Worm (Caenorhabditis elegans) whole organism, L1 larva: ENCODE measurements around the gene C08E8.3.

Experiments used
- C04F5.9 ChIP-seq: sonication (generic microtip); optimal IDR thresholded peaks from 2 replicates; lab custom pipeline; 2016; ENCODE audit warnings: missing genetic modification characterization, missing compliant biosample characterization
- aly-2 ChIP-seq: fragments of 150-350 bp; optimal IDR thresholded peaks from 2 replicates; lab custom pipeline; 2014; ENCODE audit warnings: missing biosample characterization, missing genetic modification characterization
- ama-1 ChIP-seq: fragments of 150-350 bp; optimal IDR thresholded peaks from 2 replicates; lab custom pipeline; 2014
- blmp-1 ChIP-seq: fragments of 150-350 bp; optimal IDR thresholded peaks from 2 replicates; lab custom pipeline; 2014; ENCODE audit warnings: missing biosample characterization, missing genetic modification characterization
- ceh-8 ChIP-seq: fragments of 200-800 bp; sonication (Bioruptor generic); optimal IDR thresholded peaks from 2 replicates; lab custom pipeline; 2018; ENCODE audit warnings: mild to moderate bottlenecking, missing genetic modification characterization, moderate library complexity, missing compliant biosample characterization
- ceh-90 ChIP-seq: sonication (generic microtip); optimal IDR thresholded peaks from 2 replicates; lab custom pipeline; 2016; ENCODE audit warnings: missing genetic modification characterization, missing compliant biosample characterization
- ces-1 ChIP-seq: fragments of 150-350 bp; optimal IDR thresholded peaks from 2 replicates; lab custom pipeline; 2014; ENCODE audit warnings: missing biosample characterization, missing genetic modification reagents, missing genetic modification characterization
- dpl-1 ChIP-seq, 3 experiments: fragments of 150-350 bp in 2 of 3; sonication (generic microtip) in 1 of 3; optimal IDR thresholded peaks; 2 replicates each; lab custom pipeline; 2014 to 2017; ENCODE audit warnings: missing biosample characterization in 3 of 3, missing genetic modification characterization in 3 of 3, missing genetic modification reagents in 3 of 3
- efl-1 ChIP-seq, 4 experiments: fragments of 150-350 bp; optimal IDR thresholded peaks in 3 of 4; peaks in 1 of 4; 1 replicate in 1 of 4; 2 replicates in 3 of 4; lab custom pipeline; 2014; ENCODE audit warnings: missing biosample characterization in 2 of 4, missing genetic modification characterization in 2 of 4, missing genetic modification reagents in 2 of 4
- egl-13 ChIP-seq: sonication (generic microtip); optimal IDR thresholded peaks from 2 replicates; lab custom pipeline; 2016; ENCODE audit warnings: missing genotype, missing genetic modification reagents, missing genetic modification characterization, missing compliant biosample characterization
- egl-27 ChIP-seq, 2 experiments: fragments of 150-350 bp in 1 of 2; sonication (generic microtip); optimal IDR thresholded peaks; 3 replicates each; lab custom pipeline; 2017 to 2018; ENCODE audit warnings: missing biosample characterization in 2 of 2, missing genetic modification characterization in 2 of 2, missing genetic modification reagents in 2 of 2
- elt-2 ChIP-seq: sonication (generic microtip); optimal IDR thresholded peaks from 2 replicates; lab custom pipeline; 2016; ENCODE audit warnings: missing genetic modification characterization, mild to moderate bottlenecking, inconsistent platforms, missing compliant biosample characterization, missing genetic modification reagents
- elt-3 ChIP-seq, 6 experiments: fragments of 150-350 bp in 1 of 6; sonication (generic microtip); optimal IDR thresholded peaks; 2 replicates each; lab custom pipeline; 2017 to 2018; ENCODE audit warnings: missing biosample characterization in 6 of 6, missing genetic modification characterization in 6 of 6, inconsistent platforms in 1 of 6
- ets-5 ChIP-seq: fragments of 200-800 bp; sonication (Bioruptor generic); IDR thresholded peaks from 2 replicates; pipeline ENCODE4 v1.3.6; 2022; ENCODE audit warnings: missing genetic modification characterization, missing compliant biosample characterization
- fkh-10 ChIP-seq: sonication (generic microtip); optimal IDR thresholded peaks from 2 replicates; lab custom pipeline; 2017; ENCODE audit warnings: missing biosample characterization, missing genetic modification reagents, missing genetic modification characterization
- hlh-17 ChIP-seq: fragments of 200-800 bp; sonication (Bioruptor generic); optimal IDR thresholded peaks from 2 replicates; lab custom pipeline; 2018; ENCODE audit warnings: missing genetic modification characterization, mild to moderate bottlenecking, missing compliant biosample characterization, moderate library complexity, borderline replicate concordance
- hpl-2 ChIP-seq: fragments of 150-350 bp; optimal IDR thresholded peaks from 2 replicates; lab custom pipeline; 2014; ENCODE audit warnings: missing biosample characterization, missing genetic modification reagents, missing genetic modification characterization
- isw-1 ChIP-seq: fragments of 200-800 bp; sonication (Bioruptor generic); IDR thresholded peaks from 2 replicates; pipeline ENCODE4 v1.3.6; 2022; ENCODE audit warnings: missing genetic modification characterization, missing compliant biosample characterization
- lin-14 ChIP-seq: fragments of 200-800 bp; sonication (Bioruptor generic); optimal IDR thresholded peaks from 2 replicates; lab custom pipeline; 2018; ENCODE audit warnings: mild to moderate bottlenecking, missing genetic modification characterization, moderate library complexity, missing compliant biosample characterization
- lin-15B ChIP-seq: fragments of 150-350 bp; sonication (generic microtip); optimal IDR thresholded peaks from 3 replicates; lab custom pipeline; 2014; ENCODE audit warnings: missing biosample characterization, missing genetic modification characterization
- lin-39 ChIP-seq: fragments of 150-350 bp; optimal IDR thresholded peaks from 2 replicates; lab custom pipeline; 2014; ENCODE audit warnings: missing biosample characterization, missing genetic modification reagents, missing genetic modification characterization
- lir-3 ChIP-seq: sonication (generic microtip); optimal IDR thresholded peaks from 2 replicates; lab custom pipeline; 2016; ENCODE audit warnings: mild to moderate bottlenecking, missing genetic modification characterization, moderate library complexity, missing compliant biosample characterization; ENCODE audit not compliant: poor library complexity
- lsy-2 ChIP-seq, 2 experiments: fragments of 150-350 bp; optimal IDR thresholded peaks; 2 replicates each; lab custom pipeline; 2014; ENCODE audit warnings: missing biosample characterization in 2 of 2, missing genetic modification characterization in 2 of 2
- mab-9 ChIP-seq: fragments of 200-800 bp; sonication (Bioruptor generic); IDR thresholded peaks from 2 replicates; pipeline ENCODE4 v1.3.6; 2022; ENCODE audit warnings: missing genetic modification reagents, missing genetic modification characterization, missing compliant biosample characterization
- mef-2 ChIP-seq: fragments of 150-350 bp; optimal IDR thresholded peaks from 2 replicates; lab custom pipeline; 2014; ENCODE audit warnings: missing biosample characterization, missing genetic modification characterization
- nhr-11 ChIP-seq: fragments of 150-350 bp; optimal IDR thresholded peaks from 2 replicates; lab custom pipeline; 2014; ENCODE audit warnings: missing biosample characterization, missing genetic modification characterization
- nhr-12 ChIP-seq: sonication (generic microtip); optimal IDR thresholded peaks from 2 replicates; lab custom pipeline; 2017; ENCODE audit warnings: missing biosample characterization, missing genetic modification characterization
- nhr-20 ChIP-seq: sonication (generic microtip); optimal IDR thresholded peaks from 2 replicates; lab custom pipeline; 2016; ENCODE audit warnings: mild to moderate bottlenecking, missing genetic modification characterization, missing compliant biosample characterization
- nhr-237 ChIP-seq: fragments of 150-350 bp; optimal IDR thresholded peaks from 2 replicates; lab custom pipeline; 2014; ENCODE audit warnings: missing biosample characterization, missing genetic modification characterization
- nhr-47 ChIP-seq: sonication (generic microtip); optimal IDR thresholded peaks from 2 replicates; lab custom pipeline; 2016; ENCODE audit warnings: mild to moderate bottlenecking, missing genetic modification characterization, moderate library complexity, missing compliant biosample characterization
- nhr-77 ChIP-seq: fragments of 150-350 bp; optimal IDR thresholded peaks from 2 replicates; lab custom pipeline; 2014; ENCODE audit warnings: missing biosample characterization, missing genetic modification characterization
- nhr-84 ChIP-seq: sonication (generic microtip); optimal IDR thresholded peaks from 2 replicates; lab custom pipeline; 2017; ENCODE audit warnings: missing biosample characterization, missing genetic modification characterization
- nhr-85 ChIP-seq: sonication (generic microtip); peaks from one replicate; lab custom pipeline; 2016; ENCODE audit warnings: missing genetic modification characterization, inconsistent platforms, missing compliant biosample characterization
- pag-3 ChIP-seq: sonication (generic microtip); optimal IDR thresholded peaks from 2 replicates; lab custom pipeline; 2017; ENCODE audit warnings: missing genetic modification characterization, mild to moderate bottlenecking, missing compliant biosample characterization, antibody characterized with exemption, borderline replicate concordance; ENCODE audit not compliant: insufficient read depth
- pax-3 ChIP-seq: fragments of 200-800 bp; sonication (Bioruptor generic); optimal IDR thresholded peaks from 2 replicates; lab custom pipeline; 2018; ENCODE audit warnings: mild to moderate bottlenecking, missing genetic modification characterization, moderate library complexity, missing compliant biosample characterization
- pqm-1 ChIP-seq: sonication (generic microtip); optimal IDR thresholded peaks from 3 replicates; lab custom pipeline; 2017; ENCODE audit warnings: missing biosample characterization, missing genetic modification characterization
- skn-1 ChIP-seq: fragments of 150-350 bp; optimal IDR thresholded peaks from 2 replicates; lab custom pipeline; 2014; ENCODE audit warnings: missing biosample characterization, missing genetic modification characterization
- snpc-4 ChIP-seq: fragments of 150-350 bp; optimal IDR thresholded peaks from 2 replicates; lab custom pipeline; 2014; ENCODE audit warnings: missing biosample characterization, missing genetic modification characterization
- snu-23 ChIP-seq: sonication (generic microtip); optimal IDR thresholded peaks from 2 replicates; lab custom pipeline; 2016; ENCODE audit warnings: missing genetic modification characterization, missing compliant biosample characterization
- sox-4 ChIP-seq: sonication (generic microtip); optimal IDR thresholded peaks from 2 replicates; lab custom pipeline; 2016; ENCODE audit warnings: missing genetic modification characterization, missing compliant biosample characterization
- sptf-1 ChIP-seq: fragments of 150-350 bp; optimal IDR thresholded peaks from 2 replicates; lab custom pipeline; 2014; ENCODE audit warnings: missing biosample characterization, missing genetic modification characterization
- sup-37 ChIP-seq: fragments of 200-800 bp; sonication (Bioruptor generic); optimal IDR thresholded peaks from 2 replicates; lab custom pipeline; 2018; ENCODE audit warnings: mild to moderate bottlenecking, missing genetic modification characterization, missing compliant biosample characterization
- tbx-2 ChIP-seq: sonication (generic microtip); optimal IDR thresholded peaks from 2 replicates; lab custom pipeline; 2016; ENCODE audit warnings: missing genetic modification characterization, missing compliant biosample characterization
- tlp-1 ChIP-seq: fragments of 150-350 bp; optimal IDR thresholded peaks from 2 replicates; lab custom pipeline; 2014; ENCODE audit warnings: missing biosample characterization, missing genetic modification characterization
- unc-130 ChIP-seq: fragments of 150-350 bp; optimal IDR thresholded peaks from 2 replicates; lab custom pipeline; 2017; ENCODE audit warnings: missing biosample characterization, missing genetic modification characterization, inconsistent platforms
- unc-62 ChIP-seq: fragments of 150-350 bp; optimal IDR thresholded peaks from 2 replicates; lab custom pipeline; 2014; ENCODE audit warnings: missing biosample characterization, missing genetic modification reagents, missing genetic modification characterization
- unc-86 ChIP-seq: sonication (generic microtip); optimal IDR thresholded peaks from 2 replicates; lab custom pipeline; 2016; ENCODE audit warnings: missing genetic modification characterization, missing compliant biosample characterization
- unc-98 ChIP-seq: fragments of 200-800 bp; sonication (Bioruptor generic); IDR thresholded peaks from 2 replicates; pipeline ENCODE4 v1.3.6; 2022; ENCODE audit warnings: missing genetic modification characterization, missing compliant biosample characterization
- xbp-1 ChIP-seq: sonication (generic microtip); optimal IDR thresholded peaks from 2 replicates; lab custom pipeline; 2016; ENCODE audit warnings: missing genetic modification characterization, missing compliant biosample characterization

The C08E8.3 gene

ce11 chrV:18346080-18346479 lies 3.8 kb upstream of the C08E8.3 start (continued):
- TF ChIP-seq tlp-1 (tag; lab: Kevin White, UChicago) (peak; percentile 63), unc-62 (GFP tag; lab: Kevin White, UChicago) (no peak), aly-2 (tag; lab: Kevin White, UChicago) (no peak), lin-15B (tag; lab: Kevin White, UChicago) (no peak), efl-1 (optimal IDR thresholded peaks at IDR 0.05; lab: Kevin White, UChicago) (no peak), efl-1 (GFP tag; optimal IDR thresholded peaks at IDR 0.05 in 1 of 2; lab: Kevin White, UChicago) (no peak), unc-86 (tag; lab: Kevin White, UChicago) (no peak), xbp-1 (tag; lab: Kevin White, UChicago) (no peak), nhr-237 (tag; lab: Kevin White, UChicago) (no peak), ceh-90 (no peak), mab-9 (GFP tag; lab: Robert Waterston, UW) (no peak), egl-13 (no peak), unc-130 (tag; lab: Kevin White, UChicago) (no peak), nhr-20 (tag; lab: Kevin White, UChicago) (peak; percentile 71), fkh-10 (GFP tag; lab: Kevin White, UChicago) (no peak), sptf-1 (no peak), elt-2 (tag; lab: Kevin White, UChicago) (peak; percentile 100), elt-3 (tag; optimal IDR thresholded peaks at IDR 0.05; lab: Kevin White, UChicago) (peak in 5 of 6 experiments; percentile 87 to 97 (median 88)), lin-14 (GFP tag; lab: Kevin White, UChicago) (peak; percentile 80), hlh-17 (no peak), nhr-84 (tag; lab: Kevin White, UChicago) (no peak), ets-5 (GFP tag; lab: Robert Waterston, UW) (no peak), pax-3 (peak; percentile 30), hpl-2 (GFP tag; lab: Kevin White, UChicago) (no peak), ama-1 (lab: Kevin White, UChicago) (no peak), unc-98 (GFP tag; lab: Robert Waterston, UW) (no peak), egl-27 (tag; optimal IDR thresholded peaks at IDR 0.05; lab: Kevin White, UChicago) (no peak), sox-4 (tag; lab: Kevin White, UChicago) (no peak), sup-37 (GFP tag; lab: Kevin White, UChicago) (no peak), lsy-2 (tag; optimal IDR thresholded peaks at IDR 0.05; lab: Kevin White, UChicago) (no peak), dpl-1 (GFP tag; optimal IDR thresholded peaks at IDR 0.05; lab: Kevin White, UChicago) (no peak)

ce11 chrV:18350721-18351120 lies 792 bp downstream of the C08E8.3 start, which contains the start of gene C08E8.11:
Gene C08E8.11 (plus strand): TSS chrV:18351021.
- no peak for TF ChIP-seq pag-3
- no peak for TF ChIP-seq nhr-12 (tag; lab: Kevin White, UChicago)
- TF ChIP-seq ceh-8 (GFP tag; lab: Kevin White, UChicago), result no peak
- TF ChIP-seq efl-1 (optimal IDR thresholded peaks at IDR 0.05; lab: Kevin White, UChicago), result no peak
- TF ChIP-seq efl-1 (GFP tag; optimal IDR thresholded peaks at IDR 0.05 in 1 of 2; lab: Kevin White, UChicago), result peak in 1 of 2 experiments; percentile 78
- no peak for TF ChIP-seq unc-98 (GFP tag; lab: Robert Waterston, UW)

ce11 chrV:18354299-18354698 lies 4.4 kb downstream of the C08E8.3 start:
- TF ChIP-seq skn-1 (tag; lab: Kevin White, UChicago), result no peak
- no peak for TF ChIP-seq isw-1 (GFP tag; lab: Robert Waterston, UW)
- TF ChIP-seq pqm-1 (tag; lab: Kevin White, UChicago), result no peak
- no peak for TF ChIP-seq blmp-1 (tag; lab: Kevin White, UChicago)
- no peak for TF ChIP-seq lin-39 (tag; lab: Kevin White, UChicago)
- no peak for TF ChIP-seq snu-23 (GFP tag; lab: Kevin White, UChicago)
- TF ChIP-seq C04F5.9, result no peak
- TF ChIP-seq unc-62 (GFP tag; lab: Kevin White, UChicago), result no peak
- no peak for TF ChIP-seq nhr-85 (tag; lab: Kevin White, UChicago)
- no peak for TF ChIP-seq nhr-11 (tag; lab: Kevin White, UChicago)
- TF ChIP-seq egl-13, result no peak
- no peak for TF ChIP-seq mef-2
- TF ChIP-seq lir-3 (tag; lab: Kevin White, UChicago), result no peak
- no peak for TF ChIP-seq ces-1 (GFP tag; lab: Kevin White, UChicago)
- no peak for TF ChIP-seq nhr-47 (tag; lab: Kevin White, UChicago)
- TF ChIP-seq nhr-237 (tag; lab: Kevin White, UChicago), result no peak
- TF ChIP-seq snpc-4 (tag; lab: Kevin White, UChicago), result no peak
- TF ChIP-seq egl-27 (tag; optimal IDR thresholded peaks at IDR 0.05; lab: Kevin White, UChicago), result no peak
- TF ChIP-seq tbx-2 (tag; lab: Kevin White, UChicago), result no peak
- no peak for TF ChIP-seq nhr-77 (tag; lab: Kevin White, UChicago)
- TF ChIP-seq, all 84 proteins: peak for 0
